Worm (Caenorhabditis elegans) whole organism, L4 larva: ENCODE data around the gene C10G8.3.

Experiments
- F49E8.2 ChIP-seq: sonication (generic microtip); optimal IDR thresholded peaks from 2 replicates; lab custom pipeline; 2016; ENCODE audit warnings: missing compliant biosample characterization, mild to moderate bottlenecking, missing genetic modification characterization, borderline replicate concordance
- T20F7.1 ChIP-seq: fragments of 200-800 bp; sonication (Bioruptor generic); optimal IDR thresholded peaks from 2 replicates; lab custom pipeline; 2018; ENCODE audit warnings: mild to moderate bottlenecking, missing genetic modification characterization, missing compliant biosample characterization
- T26A8.4 ChIP-seq: fragments of 200-800 bp; sonication (Bioruptor generic); IDR thresholded peaks from 2 replicates; pipeline ENCODE4 v1.3.6; 2022; ENCODE audit warnings: missing genetic modification characterization, missing compliant biosample characterization
- Y48G9A.11 ChIP-seq: fragments of 200-800 bp; sonication (Bioruptor generic); IDR thresholded peaks from 2 replicates; pipeline ENCODE4 v1.3.6; 2022; ENCODE audit warnings: missing genetic modification reagents, missing genetic modification characterization, missing compliant biosample characterization
- ZK546.5 ChIP-seq, 2 experiments: sonication (generic microtip); optimal IDR thresholded peaks; 2 replicates each; lab custom pipeline; 2017; ENCODE audit warnings: missing biosample characterization in 2 of 2, missing genetic modification characterization in 2 of 2
- aha-1 ChIP-seq: fragments of 150-350 bp; peaks from one replicate; lab custom pipeline; 2014; ENCODE audit warnings: missing biosample characterization, missing genetic modification characterization
- ceh-82 ChIP-seq: sonication (generic microtip); optimal IDR thresholded peaks from 2 replicates; lab custom pipeline; 2017; ENCODE audit warnings: missing biosample characterization, missing genetic modification characterization
- cey-2 ChIP-seq: sonication (generic microtip); optimal IDR thresholded peaks from 3 replicates; lab custom pipeline; 2017; ENCODE audit warnings: missing genetic modification characterization, mild to moderate bottlenecking, missing compliant biosample characterization, antibody characterized with exemption, borderline replicate concordance; ENCODE audit not compliant: insufficient read depth
- dve-1 ChIP-seq: sonication (generic microtip); optimal IDR thresholded peaks from 2 replicates; lab custom pipeline; 2017; ENCODE audit warnings: antibody characterized with exemption, mild to moderate bottlenecking, missing genetic modification characterization, missing compliant biosample characterization; ENCODE audit not compliant: insufficient read depth
- egl-43 ChIP-seq: fragments of 200-800 bp; sonication (Bioruptor generic); IDR thresholded peaks from 2 replicates; pipeline ENCODE4 v1.3.6; 2022; ENCODE audit warnings: missing genetic modification reagents, missing genetic modification characterization, missing compliant biosample characterization
- hif-1 ChIP-seq, 2 experiments: sonication (generic microtip); optimal IDR thresholded peaks; 2 replicates each; lab custom pipeline; 2016 to 2017; ENCODE audit warnings: missing compliant biosample characterization in 2 of 2, missing genetic modification characterization in 2 of 2, missing genetic modification reagents in 2 of 2, missing genotype in 2 of 2, mild to moderate bottlenecking in 1 of 2
- lin-13 ChIP-seq: fragments of 150-350 bp; optimal IDR thresholded peaks from 2 replicates; lab custom pipeline; 2014; ENCODE audit warnings: missing biosample characterization, missing genetic modification reagents, missing genetic modification characterization
- lin-29 ChIP-seq: fragments of 200-800 bp; sonication (Bioruptor generic); IDR thresholded peaks from 2 replicates; pipeline ENCODE4 v1.3.6; 2022; ENCODE audit warnings: missing genetic modification reagents, missing genetic modification characterization, missing compliant biosample characterization
- lin-39 ChIP-seq: fragments of 150-350 bp; optimal IDR thresholded peaks from 2 replicates; lab custom pipeline; 2014; ENCODE audit warnings: missing biosample characterization, missing genetic modification reagents, missing genetic modification characterization
- madf-5 ChIP-seq, 2 experiments: fragments of 200-800 bp; sonication (Bioruptor generic); IDR thresholded peaks; 2 replicates each; pipeline ENCODE4 v1.3.6; 2022; ENCODE audit warnings: missing compliant biosample characterization in 2 of 2, missing genetic modification characterization in 2 of 2
- mes-2 ChIP-seq: sonication (generic microtip); optimal IDR thresholded peaks from 2 replicates; lab custom pipeline; 2016; ENCODE audit warnings: missing genotype, mild to moderate bottlenecking, missing genetic modification characterization, missing compliant biosample characterization; ENCODE audit not compliant: poor library complexity, severe bottlenecking
- nhr-10 ChIP-seq: fragments of 150-350 bp; optimal IDR thresholded peaks from 2 replicates; lab custom pipeline; 2014; ENCODE audit warnings: missing biosample characterization, missing genetic modification characterization
- nhr-102 ChIP-seq: sonication (generic microtip); optimal IDR thresholded peaks from 2 replicates; lab custom pipeline; 2016; ENCODE audit warnings: mild to moderate bottlenecking, missing genetic modification characterization, moderate library complexity, missing compliant biosample characterization
- nhr-111 ChIP-seq: fragments of 200-800 bp; sonication (Bioruptor generic); optimal IDR thresholded peaks from 2 replicates; lab custom pipeline; 2018; ENCODE audit warnings: mild to moderate bottlenecking, missing genetic modification characterization, missing compliant biosample characterization
- nhr-77 ChIP-seq: fragments of 150-350 bp; optimal IDR thresholded peaks from 2 replicates; lab custom pipeline; 2014; ENCODE audit warnings: missing biosample characterization, missing genetic modification characterization
- skn-1 ChIP-seq: fragments of 150-350 bp; optimal IDR thresholded peaks from 2 replicates; lab custom pipeline; 2014; ENCODE audit warnings: missing biosample characterization, missing genetic modification characterization
- spr-1 ChIP-seq: sonication (generic microtip); optimal IDR thresholded peaks from 2 replicates; lab custom pipeline; 2016; ENCODE audit warnings: mild to moderate bottlenecking, missing genetic modification characterization, missing compliant biosample characterization
- spr-3 ChIP-seq: fragments of 200-800 bp; sonication (Bioruptor generic); optimal IDR thresholded peaks from 2 replicates; lab custom pipeline; 2018; ENCODE audit warnings: mild to moderate bottlenecking, missing genetic modification characterization, missing compliant biosample characterization
- tag-97 ChIP-seq: fragments of 200-800 bp; sonication (Bioruptor generic); IDR thresholded peaks from 2 replicates; pipeline ENCODE4 v1.3.6; 2022; ENCODE audit warnings: missing genetic modification characterization, missing compliant biosample characterization
- tra-1 ChIP-seq: fragments of 200-800 bp; sonication (Bioruptor generic); IDR thresholded peaks from 2 replicates; pipeline ENCODE4 v1.3.6; 2022; ENCODE audit warnings: missing genetic modification reagents, missing genetic modification characterization, missing compliant biosample characterization
- zip-2 ChIP-seq: fragments of 150-350 bp; optimal IDR thresholded peaks from 2 replicates; lab custom pipeline; 2014; ENCODE audit warnings: missing biosample characterization, missing genetic modification characterization

Gene C10G8.3

DNA sequence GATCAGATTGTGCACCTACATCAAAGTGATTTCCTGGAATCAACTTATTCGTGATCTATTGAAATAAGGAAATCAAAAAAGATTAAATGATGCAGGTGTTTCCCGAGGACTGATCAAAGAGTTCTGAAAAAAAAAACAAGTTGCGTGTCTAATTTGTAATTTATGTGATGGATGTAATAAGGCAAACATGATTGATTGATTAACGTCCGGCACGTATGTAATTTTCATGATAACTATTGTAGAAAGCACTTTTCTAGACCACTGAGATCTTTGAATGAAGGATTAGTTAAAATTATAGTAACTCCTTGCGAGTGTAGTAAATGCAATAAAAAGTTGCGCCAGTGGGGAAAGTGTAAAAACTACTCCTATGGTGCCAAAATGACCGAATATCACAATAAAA, 32.9 kb downstream of the C10G8.3 start, which contains the start of gene srg-25:
TSS of gene srg-25 (minus strand) at position 101 of the 400 bp plus-strand sequence.
- no peak for TF ChIP-seq lin-13
- TF ChIP-seq, all 104 proteins: peak for 0

DNA sequence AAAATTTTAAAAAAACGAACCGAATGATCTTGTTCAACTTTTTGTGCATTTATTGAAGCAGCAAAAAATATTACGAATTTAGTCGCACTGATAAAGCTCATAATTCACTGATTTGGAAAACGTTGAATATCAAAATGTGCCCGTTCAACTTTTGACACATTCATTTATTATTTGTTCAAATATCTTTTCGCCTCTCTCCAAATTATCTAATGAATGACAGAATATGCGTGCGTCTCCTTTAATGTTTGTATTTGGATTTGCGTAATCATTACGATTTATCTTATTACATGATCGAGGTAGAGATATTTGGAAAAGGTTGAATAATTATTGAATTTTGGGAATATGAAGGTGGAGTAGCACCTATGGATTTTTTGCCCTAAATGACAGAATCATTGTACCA, 36.9 kb downstream of the C10G8.3 start, which contains the start of gene T09D3.3:
TSS of gene T09D3.3 (minus strand) at position 101 of the 400 bp plus-strand sequence.
- no peak for TF ChIP-seq spr-3 (GFP tag; lab: Kevin White, UChicago)
- no peak for TF ChIP-seq cey-2
- no peak for TF ChIP-seq mes-2 (tag; lab: Kevin White, UChicago)
- TF ChIP-seq nhr-77, result no peak
- TF ChIP-seq T26A8.4 (GFP tag; lab: Robert Waterston, UW), result no peak
- no peak for TF ChIP-seq egl-43
- TF ChIP-seq T20F7.1, result no peak
- TF ChIP-seq nhr-102 (tag; lab: Kevin White, UChicago), result no peak
- TF ChIP-seq dve-1, result no peak
- TF ChIP-seq zip-2 (tag; lab: Kevin White, UChicago), result no peak
- no peak for TF ChIP-seq nhr-111
- TF ChIP-seq nhr-10 (tag; lab: Kevin White, UChicago), result no peak
- no peak for TF ChIP-seq ceh-82 (tag; lab: Kevin White, UChicago)
- no peak for TF ChIP-seq Y48G9A.11 (GFP tag; lab: Robert Waterston, UW)
- no peak for TF ChIP-seq spr-1 (tag; lab: Kevin White, UChicago)
- no peak for TF ChIP-seq ZK546.5 (tag; optimal IDR thresholded peaks at IDR 0.05; lab: Kevin White, UChicago)

DNA sequence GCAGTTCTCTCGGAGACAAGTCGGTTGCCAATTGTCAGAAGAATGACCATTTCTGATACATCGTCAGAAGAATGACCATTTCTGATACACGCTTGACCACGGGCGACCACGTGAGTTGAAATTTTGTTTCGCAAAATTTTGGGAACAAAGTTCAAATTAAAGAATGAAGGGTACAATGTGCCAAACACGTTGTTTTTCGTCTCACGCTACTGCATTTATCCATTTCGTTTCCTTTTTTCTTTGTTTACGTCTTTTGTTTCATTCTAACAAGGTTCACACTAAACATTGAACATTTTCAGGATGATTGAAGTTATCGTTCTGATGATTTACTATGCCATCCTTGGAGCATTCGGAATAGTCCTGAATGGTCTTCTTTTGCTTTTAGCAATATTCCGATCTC, 38.9 kb downstream of the C10G8.3 start, which contains the start of gene srd-9:
TSS of gene srd-9 (plus strand) at position 301 of the 400 bp plus-strand sequence.
- TF ChIP-seq nhr-111, result no peak
- TF ChIP-seq T20F7.1, result no peak

DNA sequence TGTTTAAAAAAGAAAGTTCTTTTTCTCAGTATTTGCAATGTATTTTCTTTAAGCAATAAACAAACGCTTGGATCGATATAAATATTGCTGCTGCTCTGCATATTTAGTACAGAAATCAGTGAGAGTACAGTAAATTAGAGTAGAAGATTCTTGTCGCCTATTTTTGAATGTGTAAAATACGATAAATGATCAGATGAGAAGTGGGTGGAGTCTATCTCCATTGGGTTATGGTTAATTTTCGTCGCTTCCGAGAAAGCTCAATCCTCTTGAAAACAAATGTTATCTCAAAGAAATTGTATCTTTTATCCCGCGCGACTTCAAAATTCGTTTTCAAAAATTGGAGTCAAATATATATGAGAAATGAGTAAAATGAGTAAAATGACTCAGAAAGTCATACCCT, 46.2 kb downstream of the C10G8.3 start, which contains the start of gene nhr-216:
TSS of gene nhr-216 (minus strand) at position 101 of the 400 bp plus-strand sequence.
- TF ChIP-seq tag-97, result no peak
- peak; percentile 71 for TF ChIP-seq aha-1

ce11 chrV:5362220-5362619, 49.7 kb downstream of the C10G8.3 start:
- TF ChIP-seq lin-39 (tag; lab: Kevin White, UChicago) (no peak), tra-1 (GFP tag; lab: Robert Waterston, UW) (no peak), skn-1 (tag; lab: Kevin White, UChicago) (no peak), lin-29 (GFP tag; lab: Robert Waterston, UW) (no peak), madf-5 (GFP tag; IDR thresholded peaks at IDR 0.05; lab: Robert Waterston, UW) (no peak), hif-1 (tag; optimal IDR thresholded peaks at IDR 0.05; lab: Kevin White, UChicago) (no peak), F49E8.2 (tag; lab: Kevin White, UChicago) (no peak), nhr-10 (tag; lab: Kevin White, UChicago) (no peak)
